Fruit fly (Drosophila melanogaster): ENCODE measurements around the gene CG32176.

The CG32176 gene

dm6 chr3L:17485280-17485792 is 51.7 kb downstream of the CG32176 start (continued):
- TF ChIP-seq Sox14 (GFP tag; optimal IDR thresholded peaks at IDR 0.05) (peak; percentile 40), CG3919 (GFP tag; optimal IDR thresholded peaks at IDR 0.05) (peak; percentile 56), net (GFP tag; optimal IDR thresholded peaks at IDR 0.05) (peak; percentile 51), Sox102F (GFP tag; optimal IDR thresholded peaks at IDR 0.05) (peak; percentile 57), CG34406 (GFP tag; optimal IDR thresholded peaks at IDR 0.05) (peak; percentile 47), topi (GFP tag; optimal IDR thresholded peaks at IDR 0.05) (peak; percentile 53), eg (GFP tag; IDR thresholded peaks at IDR 0.05) (peak; percentile 45; the same call in 2 of the 3 replicates), CG1621 (tag; optimal IDR thresholded peaks at IDR 0.05) (peak; percentile 62), salr (GFP tag; optimal IDR thresholded peaks at IDR 0.05) (peak; percentile 45 to 63), Eip93F (GFP tag; optimal IDR thresholded peaks at IDR 0.05) (peak; percentile 49), CG8319 (GFP tag; optimal IDR thresholded peaks at IDR 0.05) (no peak), Eip78C (GFP tag) (peak; percentile 70), Ets21C (GFP tag; optimal IDR thresholded peaks at IDR 0.05) (peak; percentile 2), Eip75B (GFP tag; optimal IDR thresholded peaks at IDR 0.05) (peak; percentile 54), CG6276 (GFP tag; optimal IDR thresholded peaks at IDR 0.05) (peak; percentile 50), dac (GFP tag; optimal IDR thresholded peaks at IDR 0.05) (no peak), CG31627 (GFP tag; optimal IDR thresholded peaks at IDR 0.05) (peak; percentile 43), Met (GFP tag; optimal IDR thresholded peaks at IDR 0.05) (peak; percentile 70), OdsH (GFP tag; optimal IDR thresholded peaks at IDR 0.05) (peak; percentile 47), Hr38 (GFP tag; optimal IDR thresholded peaks at IDR 0.05) (no peak), svp (GFP tag) (peak; percentile 87), Hr39 (GFP tag; optimal IDR thresholded peaks at IDR 0.05) (peak; percentile 34), Gug (GFP tag; IDR thresholded peaks at IDR 0.05) (no peak; the same call in none of the 2 replicates), CG11762 (GFP tag; optimal IDR thresholded peaks at IDR 0.05; ENCODE audit: insufficient read depth) (peak; percentile 31), CG6808 (GFP tag; optimal IDR thresholded peaks at IDR 0.05) (peak; percentile 70), CG6163 (GFP tag; IDR thresholded peaks at IDR 0.05) (peak; percentile 64; the same call in 2 of the 3 replicates), Ets96B (tag; optimal IDR thresholded peaks at IDR 0.05) (peak; percentile 21), CG4318 (GFP tag; optimal IDR thresholded peaks at IDR 0.05) (peak; percentile 8), acj6 (GFP tag; optimal IDR thresholded peaks at IDR 0.05) (no peak), vri (GFP tag; optimal IDR thresholded peaks at IDR 0.05) (peak; percentile 60), Smox (GFP tag; optimal IDR thresholded peaks at IDR 0.05) (peak; percentile 66), pdm3 (GFP tag; optimal IDR thresholded peaks at IDR 0.05) (peak; percentile 54), CG10669 (GFP tag; optimal IDR thresholded peaks at IDR 0.05) (peak; percentile 50), Hr4 (GFP tag; optimal IDR thresholded peaks at IDR 0.05) (peak; percentile 62), ss (GFP tag; optimal IDR thresholded peaks at IDR 0.05) (peak in 1 of 2 experiments; percentile 80), CG15336 (GFP tag; IDR thresholded peaks at IDR 0.05) (peak; percentile 53; the same call in 1 of the 2 replicates), CG6854 (GFP tag; optimal IDR thresholded peaks at IDR 0.05) (peak; percentile 84), CG3032 (tag; optimal IDR thresholded peaks at IDR 0.05) (peak; percentile 3), Lpt (GFP tag; optimal IDR thresholded peaks at IDR 0.05) (peak; percentile 28), CG6792 (GFP tag; optimal IDR thresholded peaks at IDR 0.05) (peak; percentile 63)

dm6 chr3L:17486130-17486529 is 52.5 kb downstream of the CG32176 start, which contains the start of gene CG6333:
CG6333 (minus strand) TSS chr3L:17486230.
- TF ChIP-seq CG8319 (GFP tag; optimal IDR thresholded peaks at IDR 0.05) (no peak), Eip75B (GFP tag; optimal IDR thresholded peaks at IDR 0.05) (no peak), CG34406 (GFP tag; optimal IDR thresholded peaks at IDR 0.05) (no peak), Eip93F (GFP tag; optimal IDR thresholded peaks at IDR 0.05) (no peak), CG31627 (GFP tag; optimal IDR thresholded peaks at IDR 0.05) (no peak), CG6792 (GFP tag; optimal IDR thresholded peaks at IDR 0.05) (no peak), net (GFP tag; optimal IDR thresholded peaks at IDR 0.05) (no peak)
